Worm (Caenorhabditis elegans): ENCODE measurements around the gene cpsf-4.

The cpsf-4 gene

ce11 chrIV:12086498-12086897 lies 6.7 kb downstream of the cpsf-4 start:
- TF ChIP-seq ceh-16 (tag; optimal IDR thresholded peaks at IDR 0.05): no peak
- TF ChIP-seq ZK546.5 (tag; optimal IDR thresholded peaks at IDR 0.05): no peak
- no peak for TF ChIP-seq nhr-11 (tag; optimal IDR thresholded peaks at IDR 0.05)
- peak; percentile 86 for TF ChIP-seq lin-39 (tag; optimal IDR thresholded peaks at IDR 0.05)
- no peak for TF ChIP-seq ztf-11 (tag; optimal IDR thresholded peaks at IDR 0.05)
- TF ChIP-seq ztf-4 (tag; optimal IDR thresholded peaks at IDR 0.05): peak; percentile 19
- peak; percentile 79 for TF ChIP-seq nhr-25 (tag; optimal IDR thresholded peaks at IDR 0.05)
- TF ChIP-seq unc-62 (GFP tag; optimal IDR thresholded peaks at IDR 0.05): no peak
- TF ChIP-seq R02D3.7 (tag; optimal IDR thresholded peaks at IDR 0.05): peak; percentile 52
- no peak for TF ChIP-seq fos-1 (tag; optimal IDR thresholded peaks at IDR 0.05)
- TF ChIP-seq lsy-12 (tag; optimal IDR thresholded peaks at IDR 0.05): peak; percentile 84
- TF ChIP-seq nhr-67 (tag; optimal IDR thresholded peaks at IDR 0.05): no peak
- TF ChIP-seq sea-2 (GFP tag; optimal IDR thresholded peaks at IDR 0.05): no peak
- TF ChIP-seq tbx-2 (tag; optimal IDR thresholded peaks at IDR 0.05): peak; percentile 63
- peak; percentile 32 for TF ChIP-seq nhr-77 (tag; optimal IDR thresholded peaks at IDR 0.05)
- TF ChIP-seq elt-3 (tag; optimal IDR thresholded peaks at IDR 0.05): peak in 1 of 3 experiments; percentile 59
- no peak for TF ChIP-seq daf-12 (tag; optimal IDR thresholded peaks at IDR 0.05)
- TF ChIP-seq egl-5 (tag; optimal IDR thresholded peaks at IDR 0.05): no peak
- no peak for TF ChIP-seq zag-1 (tag; optimal IDR thresholded peaks at IDR 0.05)
- no peak for TF ChIP-seq nhr-12 (tag; optimal IDR thresholded peaks at IDR 0.05)
- TF ChIP-seq egl-27 (tag; optimal IDR thresholded peaks at IDR 0.05): no peak
- peak; percentile 15 for TF ChIP-seq skn-1 (tag; optimal IDR thresholded peaks at IDR 0.05)
- no peak for TF ChIP-seq ceh-82 (tag; optimal IDR thresholded peaks at IDR 0.05)
- no peak for TF ChIP-seq mml-1 (tag; optimal IDR thresholded peaks at IDR 0.05)
- TF ChIP-seq jun-1 (tag; optimal IDR thresholded peaks at IDR 0.05): no peak
- no peak for TF ChIP-seq eor-1 (tag; optimal IDR thresholded peaks at IDR 0.05)
- peak; percentile 19 for TF ChIP-seq lin-15B (tag; optimal IDR thresholded peaks at IDR 0.05)
- TF ChIP-seq pha-4 (tag; optimal IDR thresholded peaks at IDR 0.05): peak; percentile 82
- no peak for TF ChIP-seq ceh-28 (tag; optimal IDR thresholded peaks at IDR 0.05)
- no peak for TF ChIP-seq fkh-10 (GFP tag; optimal IDR thresholded peaks at IDR 0.05)
- TF ChIP-seq nhr-237 (tag; optimal IDR thresholded peaks at IDR 0.05): no peak
- peak; percentile 71 for TF ChIP-seq ama-1 (optimal IDR thresholded peaks at IDR 0.05)
- TF ChIP-seq nhr-28 (tag; optimal IDR thresholded peaks at IDR 0.05): no peak
- no peak for TF ChIP-seq unc-39 (tag; optimal IDR thresholded peaks at IDR 0.05)
- peak; percentile 83 for TF ChIP-seq nhr-43 (tag; optimal IDR thresholded peaks at IDR 0.05; ENCODE audit: poor library complexity, severe bottlenecking)
- peak; percentile 63 for TF ChIP-seq nhr-23 (tag; optimal IDR thresholded peaks at IDR 0.05)
- TF ChIP-seq elt-2 (tag; optimal IDR thresholded peaks at IDR 0.05): peak; percentile 60
- TF ChIP-seq hmg-11 (tag; optimal IDR thresholded peaks at IDR 0.05): peak; percentile 85
- peak; percentile 16 for TF ChIP-seq pqm-1 (tag; optimal IDR thresholded peaks at IDR 0.05)
- no peak for TF ChIP-seq aly-2 (tag; optimal IDR thresholded peaks at IDR 0.05)
- TF ChIP-seq nfya-1 (tag; optimal IDR thresholded peaks at IDR 0.05; ENCODE audit: insufficient read depth): peak; percentile 68
- TF ChIP-seq snpc-4 (tag; optimal IDR thresholded peaks at IDR 0.05): peak; percentile 46
- TF ChIP-seq mdl-1 (tag; optimal IDR thresholded peaks at IDR 0.05): no peak
- peak; percentile 48 for TF ChIP-seq nhr-76 (tag; optimal IDR thresholded peaks at IDR 0.05)
- TF ChIP-seq fkh-2 (tag; optimal IDR thresholded peaks at IDR 0.05): no peak

ce11 chrIV:12085120-12085519 lies 8.1 kb downstream of the cpsf-4 start, which contains the start of gene rbm-34:
Gene rbm-34, plus strand, starts transcription at chrIV:12085420.
- TF ChIP-seq nfya-1 (tag; optimal IDR thresholded peaks at IDR 0.05; ENCODE audit: insufficient read depth) (no peak), eor-1 (tag; optimal IDR thresholded peaks at IDR 0.05) (no peak), daf-12 (tag; optimal IDR thresholded peaks at IDR 0.05) (no peak), ceh-16 (tag; optimal IDR thresholded peaks at IDR 0.05) (no peak), aly-2 (tag; optimal IDR thresholded peaks at IDR 0.05) (no peak), nhr-25 (tag; optimal IDR thresholded peaks at IDR 0.05) (no peak), nhr-43 (tag; optimal IDR thresholded peaks at IDR 0.05; ENCODE audit: poor library complexity, severe bottlenecking) (no peak), mml-1 (tag; optimal IDR thresholded peaks at IDR 0.05) (no peak), lin-39 (tag; optimal IDR thresholded peaks at IDR 0.05) (no peak), elt-2 (tag; optimal IDR thresholded peaks at IDR 0.05) (no peak), jun-1 (tag; optimal IDR thresholded peaks at IDR 0.05) (no peak), ztf-4 (tag; optimal IDR thresholded peaks at IDR 0.05) (no peak), R02D3.7 (tag; optimal IDR thresholded peaks at IDR 0.05) (no peak), fos-1 (tag; optimal IDR thresholded peaks at IDR 0.05) (no peak), mdl-1 (tag; optimal IDR thresholded peaks at IDR 0.05) (no peak), fkh-10 (GFP tag; optimal IDR thresholded peaks at IDR 0.05) (no peak), nhr-67 (tag; optimal IDR thresholded peaks at IDR 0.05) (no peak)

Data from whole organism, L3 larva.